Fruit fly (Drosophila melanogaster) whole organism, embryonic: Measurements from ENCODE around the gene CG17233.
A peak's percentile ranks its signal among the peaks of the same experiment; 100 is the strongest.

ENCODE experiments used
- CG10147 ChIP-seq: fragments of 200-800 bp; sonication (Bioruptor generic); optimal IDR thresholded peaks from 2 replicates; lab custom pipeline; 2019; ENCODE audit warnings: missing biosample characterization, mild to moderate bottlenecking, missing genetic modification characterization, moderate library complexity
- CG11456 ChIP-seq: fragments of 200-800 bp; sonication (Bioruptor generic); IDR thresholded peaks from 3 replicates; pipeline ENCODE4 v1.3.6; 2022; ENCODE audit warnings: missing biosample characterization, missing genetic modification characterization
- CG12236 ChIP-seq: fragments of 200-800 bp; sonication (Bioruptor generic); optimal IDR thresholded peaks from 2 replicates; lab custom pipeline; 2016; ENCODE audit warnings: missing biosample characterization, missing genetic modification characterization
- CG1233 ChIP-seq: fragments of 200-800 bp; sonication (Bioruptor generic); optimal IDR thresholded peaks from 4 replicates; lab custom pipeline; 2018; ENCODE audit warnings: missing biosample characterization, mild to moderate bottlenecking, missing genetic modification characterization
- CG13287 ChIP-seq: fragments of 200-800 bp; sonication (Bioruptor generic); IDR thresholded peaks from 2 replicates; pipeline ENCODE4 v1.3.6; 2022; ENCODE audit warnings: missing biosample characterization, missing genetic modification characterization; ENCODE audit not compliant: partially characterized antibody
- CG13296 ChIP-seq: fragments of 200-800 bp; sonication (Bioruptor generic); optimal IDR thresholded peaks from 3 replicates; lab custom pipeline; 2018; ENCODE audit warnings: missing biosample characterization, mild to moderate bottlenecking, missing genetic modification characterization
- CG14014 ChIP-seq: fragments of 200-800 bp; sonication (Bioruptor generic); IDR thresholded peaks from 2 replicates; pipeline ENCODE4 v1.3.6; 2022; ENCODE audit warnings: missing biosample characterization, missing genetic modification characterization
- CG15601 ChIP-seq: fragments of 200-800 bp; sonication (Bioruptor generic); optimal IDR thresholded peaks from 3 replicates; lab custom pipeline; 2019; ENCODE audit warnings: missing biosample characterization, mild to moderate bottlenecking, missing genetic modification characterization, moderate library complexity
- CG16815 ChIP-seq: fragments of 200-800 bp; sonication (Bioruptor generic); optimal IDR thresholded peaks from 3 replicates; lab custom pipeline; 2017; ENCODE audit warnings: missing biosample characterization, mild to moderate bottlenecking, missing genetic modification characterization
- CG18011 ChIP-seq: fragments of 200-800 bp; sonication (Bioruptor generic); optimal IDR thresholded peaks from 2 replicates; lab custom pipeline; 2017; ENCODE audit warnings: missing biosample characterization, missing genetic modification characterization, mild to moderate bottlenecking, moderate library complexity, missing genotype
- CG18262 ChIP-seq: fragments of 200-800 bp; optimal IDR thresholded peaks from 3 replicates; lab custom pipeline; 2019; ENCODE audit warnings: missing biosample characterization, mild to moderate bottlenecking, missing genetic modification characterization, moderate library complexity
- CG18476 ChIP-seq: fragments of 200-800 bp; sonication (Bioruptor generic); optimal IDR thresholded peaks from 2 replicates; lab custom pipeline; 2016; ENCODE audit warnings: missing biosample characterization, mild to moderate bottlenecking, missing genetic modification characterization
- CG31365 ChIP-seq: fragments of 200-800 bp; sonication (Bioruptor generic); optimal IDR thresholded peaks from 2 replicates; lab custom pipeline; 2018; ENCODE audit warnings: missing biosample characterization, mild to moderate bottlenecking, missing genetic modification characterization
- CG4854 ChIP-seq: fragments of 200-800 bp; sonication (Bioruptor generic); optimal IDR thresholded peaks from 2 replicates; lab custom pipeline; 2016; ENCODE audit warnings: missing biosample characterization, missing genetic modification characterization, inconsistent platforms
- CG6272 ChIP-seq: fragments of 200-800 bp; sonication (Bioruptor generic); IDR thresholded peaks from 2 replicates; pipeline ENCODE4 v1.3.6; 2022; ENCODE audit warnings: missing biosample characterization, missing genetic modification characterization
- CG6654 ChIP-seq: fragments of 200-800 bp; sonication (Bioruptor generic); optimal IDR thresholded peaks from 2 replicates; lab custom pipeline; 2017; ENCODE audit warnings: missing biosample characterization, mild to moderate bottlenecking, missing genetic modification characterization
- CG7745 ChIP-seq: fragments of 200-800 bp; sonication (Bioruptor generic); optimal IDR thresholded peaks from 2 replicates; lab custom pipeline; 2018; ENCODE audit warnings: missing biosample characterization, mild to moderate bottlenecking, missing genetic modification characterization, moderate library complexity
- CG9932 ChIP-seq: fragments of 200-800 bp; sonication (Bioruptor generic); IDR thresholded peaks from 2 replicates; pipeline ENCODE4 v1.3.6; 2022; ENCODE audit warnings: missing biosample characterization, missing genetic modification characterization
- Doc2 ChIP-seq: fragments of 200-800 bp; sonication (Bioruptor generic); IDR thresholded peaks from 2 replicates; pipeline ENCODE4 v1.3.6; 2022; ENCODE audit warnings: missing biosample characterization, missing genetic modification characterization
- Dref ChIP-seq: fragments of 200-800 bp; sonication (Bioruptor generic); IDR thresholded peaks from 2 replicates; pipeline ENCODE4 v1.3.6; 2022; ENCODE audit warnings: missing biosample characterization, missing genetic modification characterization
- Drgx ChIP-seq: fragments of 200-800 bp; sonication (Bioruptor generic); IDR thresholded peaks from 2 replicates; pipeline ENCODE4 v1.3.6; 2022; ENCODE audit warnings: missing biosample characterization, missing genetic modification characterization
- E2f1 ChIP-seq: fragments of 200-800 bp; sonication (Bioruptor generic); IDR thresholded peaks from 2 replicates; pipeline ENCODE4 v1.3.6; 2022; ENCODE audit warnings: missing biosample characterization, missing genetic modification characterization
- Elba2 ChIP-seq: fragments of 200-800 bp; sonication (Bioruptor generic); optimal IDR thresholded peaks from 3 replicates; lab custom pipeline; 2016; ENCODE audit warnings: missing biosample characterization, missing genetic modification characterization
- Hr78 ChIP-seq, 2 experiments: fragments of 200-800 bp in 1 of 2; fragments of >200 bp in 1 of 2; sonication (Bioruptor generic) in 1 of 2; optimal IDR thresholded peaks; 2 replicates each; lab custom pipeline; 2017 to 2019; ENCODE audit warnings: missing biosample characterization in 2 of 2, missing genetic modification characterization in 2 of 2, mild to moderate bottlenecking in 1 of 2, moderate library complexity in 1 of 2
- Opbp ChIP-seq: fragments of 200-800 bp; sonication (Bioruptor generic); IDR thresholded peaks from 3 replicates; pipeline ENCODE4 v1.3.6; 2022; ENCODE audit warnings: missing biosample characterization, missing genetic modification characterization; ENCODE audit not compliant: partially characterized antibody
- Taf1 ChIP-seq: fragments of 200-800 bp; sonication (Bioruptor generic); IDR thresholded peaks from 2 replicates; pipeline ENCODE4 v1.3.6; 2022; ENCODE audit warnings: missing biosample characterization, missing genetic modification characterization
- Usf ChIP-seq: fragments of 200-800 bp; sonication (Bioruptor generic); optimal IDR thresholded peaks from 2 replicates; lab custom pipeline; 2017; ENCODE audit warnings: missing genotype, missing biosample characterization, missing genetic modification characterization
- ab ChIP-seq: fragments of 200-800 bp; sonication (Bioruptor generic); optimal IDR thresholded peaks from 2 replicates; lab custom pipeline; 2016; ENCODE audit warnings: missing biosample characterization, missing genetic modification characterization
- abd-A ChIP-seq: fragments of 200-800 bp; sonication (Bioruptor generic); optimal IDR thresholded peaks from 3 replicates; lab custom pipeline; 2019; ENCODE audit warnings: missing biosample characterization, mild to moderate bottlenecking, missing genetic modification characterization, moderate library complexity
- ap ChIP-seq: fragments of 200-800 bp; sonication (Bioruptor generic); IDR thresholded peaks from 2 replicates; pipeline ENCODE4 v1.3.6; 2022; ENCODE audit warnings: missing biosample characterization, missing genetic modification characterization
- cas ChIP-seq: fragments of 200-800 bp; sonication (Bioruptor generic); IDR thresholded peaks from 2 replicates; pipeline ENCODE4 v1.3.6; 2022; ENCODE audit warnings: missing biosample characterization, missing genetic modification characterization
- dan ChIP-seq: fragments of 200-800 bp; sonication (Bioruptor generic); IDR thresholded peaks from 2 replicates; pipeline ENCODE4 v1.3.6; 2022; ENCODE audit warnings: missing biosample characterization, missing genetic modification characterization
- dmrt11E ChIP-seq: fragments of 200-800 bp; sonication (Bioruptor generic); optimal IDR thresholded peaks from 3 replicates; lab custom pipeline; 2018; ENCODE audit warnings: missing biosample characterization, mild to moderate bottlenecking, missing genetic modification characterization, moderate library complexity
- exex ChIP-seq: fragments of 200-800 bp; sonication (Bioruptor generic); optimal IDR thresholded peaks from 4 replicates; lab custom pipeline; 2018; ENCODE audit warnings: missing biosample characterization, mild to moderate bottlenecking, missing genetic modification characterization, moderate library complexity
- ftz-f1 ChIP-seq: fragments of 200-800 bp; sonication (Bioruptor generic); optimal IDR thresholded peaks from 2 replicates; lab custom pipeline; 2016; ENCODE audit warnings: missing biosample characterization, missing genetic modification characterization
- fu2 ChIP-seq: fragments of 200-800 bp; sonication (Bioruptor generic); optimal IDR thresholded peaks from 2 replicates; lab custom pipeline; 2016; ENCODE audit warnings: missing biosample characterization, missing genetic modification characterization
- gt ChIP-seq: fragments of 200-800 bp; sonication (Bioruptor generic); IDR thresholded peaks from 2 replicates; pipeline ENCODE4 v1.3.6; 2022; ENCODE audit warnings: missing biosample characterization, missing genetic modification characterization
- klu ChIP-seq: fragments of 200-800 bp; sonication (Bioruptor generic); IDR thresholded peaks from 2 replicates; pipeline ENCODE4 v1.3.6; 2022; ENCODE audit warnings: missing biosample characterization, missing genetic modification characterization
- knrl ChIP-seq: fragments of 200-800 bp; sonication (Bioruptor generic); IDR thresholded peaks from 3 replicates; pipeline ENCODE4 v1.3.6; 2022; ENCODE audit warnings: missing biosample characterization, missing genetic modification characterization; ENCODE audit not compliant: partially characterized antibody
- oc ChIP-seq: fragments of 200-800 bp; sonication (Bioruptor generic); optimal IDR thresholded peaks from 2 replicates; lab custom pipeline; 2018; ENCODE audit warnings: missing biosample characterization, mild to moderate bottlenecking, missing genetic modification characterization, moderate library complexity
- odd ChIP-seq: fragments of 200-800 bp; sonication (Bioruptor generic); optimal IDR thresholded peaks from 2 replicates; lab custom pipeline; 2017; ENCODE audit warnings: missing biosample characterization, mild to moderate bottlenecking, missing genetic modification characterization
- peb ChIP-seq: fragments of 200-800 bp; sonication (Bioruptor generic); IDR thresholded peaks from 2 replicates; pipeline ENCODE4 v1.3.6; 2022; ENCODE audit warnings: missing biosample characterization, missing genetic modification characterization
- shn ChIP-seq: fragments of 200-800 bp; sonication (Bioruptor generic); optimal IDR thresholded peaks from 3 replicates; lab custom pipeline; 2016; ENCODE audit warnings: missing biosample characterization, missing genetic modification characterization
- sob ChIP-seq: fragments of 200-800 bp; sonication (Bioruptor generic); IDR thresholded peaks from 2 replicates; pipeline ENCODE4 v1.3.6; 2022; ENCODE audit warnings: missing biosample characterization, missing genetic modification characterization
- sug ChIP-seq: fragments of 200-800 bp; optimal IDR thresholded peaks from 2 replicates; lab custom pipeline; 2019; ENCODE audit warnings: missing biosample characterization, mild to moderate bottlenecking, missing genetic modification characterization, moderate library complexity
- tll ChIP-seq, 2 experiments: fragments of 200-800 bp in 1 of 2; fragments of >200 bp in 1 of 2; sonication (Bioruptor generic) in 1 of 2; optimal IDR thresholded peaks; 2 replicates each; lab custom pipeline; 2017 to 2019; ENCODE audit warnings: missing biosample characterization in 2 of 2, missing genetic modification characterization in 2 of 2, mild to moderate bottlenecking in 1 of 2, moderate library complexity in 1 of 2
- vnd ChIP-seq: fragments of 200-800 bp; sonication (Bioruptor generic); IDR thresholded peaks from 3 replicates; pipeline ENCODE4 v1.3.6; 2022; ENCODE audit warnings: missing biosample characterization, missing genetic modification characterization; ENCODE audit not compliant: partially characterized antibody
- vvl ChIP-seq: fragments of 200-800 bp; sonication (Bioruptor generic); IDR thresholded peaks from 2 replicates; pipeline ENCODE4 v1.3.6; 2022; ENCODE audit warnings: missing biosample characterization, missing genetic modification characterization
- yki ChIP-seq: fragments of >200 bp; optimal IDR thresholded peaks from 3 replicates; lab custom pipeline; 2018
- zfh1 ChIP-seq: fragments of 200-800 bp; sonication (Bioruptor generic); IDR thresholded peaks from 3 replicates; pipeline ENCODE4 v1.3.6; 2022; ENCODE audit warnings: missing biosample characterization, missing genetic modification characterization

The CG17233 gene

DNA sequence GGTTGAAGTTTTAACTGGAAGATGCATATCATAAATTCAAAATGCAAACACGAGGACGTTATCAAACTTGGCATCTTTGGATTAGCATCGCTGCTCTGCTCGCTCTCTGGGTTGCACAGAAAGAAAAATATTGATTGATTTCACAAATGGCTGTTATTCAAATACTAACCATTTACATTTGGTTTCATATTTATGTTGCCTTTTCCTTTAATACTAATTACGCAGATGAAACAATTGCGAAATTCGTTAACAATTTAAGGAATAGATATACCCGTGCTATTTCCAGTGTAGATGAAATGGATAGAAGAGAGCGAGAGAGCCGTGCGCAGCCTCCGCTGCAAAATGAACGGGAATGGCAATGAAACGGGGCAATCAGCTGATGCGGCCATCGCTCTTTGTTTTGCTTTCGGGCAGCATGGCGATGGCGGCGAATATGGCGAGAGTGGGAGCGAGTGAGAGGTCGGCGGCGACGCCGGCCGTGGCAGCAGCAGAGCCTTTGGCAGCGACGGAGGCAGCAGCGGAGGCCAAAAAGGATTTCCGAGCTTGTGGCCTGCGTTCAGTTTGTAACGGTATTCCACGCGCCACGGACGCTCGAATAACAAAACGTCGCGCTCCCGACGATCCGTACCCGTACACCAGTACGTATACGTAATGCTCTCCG lies 5.9 kb upstream of the CG17233 start, which contains the start of gene rdgC (continued):
- no peak; the same call in 1 of the 2 replicates for TF ChIP-seq dan (GFP tag; lab: Robert Waterston, UW)
- no peak for TF ChIP-seq yki
- peak; percentile 87 for TF ChIP-seq cas (GFP tag; lab: Robert Waterston, UW)
- TF ChIP-seq Doc2 (GFP tag; lab: Robert Waterston, UW), result peak; percentile 89
- peak; percentile 33 for TF ChIP-seq ab (GFP tag; lab: Kevin White, UChicago)
- TF ChIP-seq shn (GFP tag; lab: Kevin White, UChicago), result peak; percentile 90
- peak; percentile 94 for TF ChIP-seq CG4854 (GFP tag; lab: Kevin White, UChicago)
- TF ChIP-seq E2f1 (GFP tag; lab: Robert Waterston, UW), result peak; percentile 97
- TF ChIP-seq Taf1, result peak; percentile 87
- TF ChIP-seq CG10147 (GFP tag; lab: Kevin White, UChicago), result peak; percentile 96
- TF ChIP-seq sug (tag; lab: Kevin White, UChicago), result peak; percentile 76
- TF ChIP-seq gt, result peak; percentile 60
- peak; percentile 94 for TF ChIP-seq Drgx (GFP tag; lab: Robert Waterston, UW)
- TF ChIP-seq oc, result peak; percentile 95
- no peak for TF ChIP-seq tll (GFP tag; optimal IDR thresholded peaks at IDR 0.05; lab: Kevin White, UChicago)
- peak; percentile 92 for TF ChIP-seq CG6272 (GFP tag; lab: Robert Waterston, UW)
- peak; percentile 89 for TF ChIP-seq klu
- TF ChIP-seq vvl (GFP tag; lab: Robert Waterston, UW), result peak; percentile 98
- no peak for TF ChIP-seq Opbp (GFP tag; lab: Robert Waterston, UW)
- TF ChIP-seq CG7745 (tag; lab: Kevin White, UChicago), result no peak
- peak; percentile 94 for TF ChIP-seq CG11456
- peak; percentile 94 for TF ChIP-seq ap
- TF ChIP-seq dmrt11E, result peak; percentile 36
- peak; percentile 75 for TF ChIP-seq CG6654 (GFP tag; lab: Kevin White, UChicago)
- peak; percentile 92 for TF ChIP-seq CG18262
- peak; percentile 68 for TF ChIP-seq Usf (GFP tag; lab: Kevin White, UChicago)
- TF ChIP-seq odd (GFP tag; lab: Kevin White, UChicago), result peak; percentile 89
- TF ChIP-seq fu2 (GFP tag; lab: Kevin White, UChicago), result peak; percentile 95
- peak; percentile 96 for TF ChIP-seq CG1233 (GFP tag; lab: Kevin White, UChicago)
- no peak for TF ChIP-seq vnd
- TF ChIP-seq CG18011 (GFP tag; lab: Kevin White, UChicago), result peak; percentile 81
- peak; percentile 95 for TF ChIP-seq CG14014 (GFP tag; lab: Robert Waterston, UW)
- peak; percentile 95 for TF ChIP-seq CG18476 (GFP tag; lab: Kevin White, UChicago)
- TF ChIP-seq Dref (GFP tag; lab: Robert Waterston, UW), result 0 out of 2 replicates have a peak, but pooled peaks have one; percentile 30
- TF ChIP-seq zfh1 (GFP tag; lab: Robert Waterston, UW), result peak; percentile 97
- TF ChIP-seq CG15601 (tag; lab: Kevin White, UChicago), result peak; percentile 85
- TF ChIP-seq CG9932 (GFP tag; lab: Robert Waterston, UW), result peak; percentile 89
- peak; percentile 92 for TF ChIP-seq peb (GFP tag; lab: Robert Waterston, UW)
- TF ChIP-seq Elba2 (GFP tag; lab: Kevin White, UChicago), result peak; percentile 15
- TF ChIP-seq abd-A (tag; lab: Kevin White, UChicago), result peak; percentile 47
- peak in 1 of 2 experiments; percentile 78 for TF ChIP-seq Hr78 (GFP tag; optimal IDR thresholded peaks at IDR 0.05; lab: Kevin White, UChicago)
- TF ChIP-seq ftz-f1 (GFP tag; lab: Kevin White, UChicago), result peak; percentile 77
- peak; percentile 89 for TF ChIP-seq CG31365 (tag; lab: Kevin White, UChicago)
- TF ChIP-seq CG13287 (GFP tag; lab: Robert Waterston, UW), result peak; percentile 25; the same call in 1 of the 2 replicates
- no peak for TF ChIP-seq knrl (GFP tag; lab: Robert Waterston, UW)
- TF ChIP-seq CG16815 (GFP tag; lab: Kevin White, UChicago), result peak; percentile 81
- peak; percentile 93 for TF ChIP-seq CG13296
- TF ChIP-seq sob, result peak; percentile 97
- TF ChIP-seq CG12236 (GFP tag; lab: Kevin White, UChicago), result peak; percentile 83
- peak; percentile 86 for TF ChIP-seq exex (tag; lab: Kevin White, UChicago)
